Worm (Caenorhabditis elegans) whole organism, young adult: ENCODE results near the gene cdk-4.

Source experiments
- D2030.7 ChIP-seq: fragments of 200-800 bp; sonication (Bioruptor generic); IDR thresholded peaks from 2 replicates; pipeline ENCODE4 v1.3.6; 2022; ENCODE audit warnings: missing genetic modification reagents, missing genetic modification characterization, missing compliant biosample characterization
- F55B11.4 ChIP-seq: sonication (generic microtip); optimal IDR thresholded peaks from 2 replicates; lab custom pipeline; 2016; ENCODE audit warnings: missing compliant biosample characterization, missing genetic modification characterization, borderline replicate concordance; ENCODE audit not compliant: insufficient read depth
- F57A8.1 ChIP-seq: fragments of 200-800 bp; sonication (Bioruptor generic); optimal IDR thresholded peaks from 2 replicates; lab custom pipeline; 2018; ENCODE audit warnings: mild to moderate bottlenecking, missing genetic modification characterization, moderate library complexity, missing compliant biosample characterization
- Y79H2A.3 ChIP-seq: fragments of 200-800 bp; sonication (Bioruptor generic); conservative IDR thresholded peaks from 2 replicates; pipeline ENCODE4 v1.3.6; 2022; ENCODE audit warnings: missing genetic modification reagents, missing genetic modification characterization, missing compliant biosample characterization
- ccch-3 ChIP-seq: fragments of 200-800 bp; sonication (Bioruptor generic); optimal IDR thresholded peaks from 2 replicates; lab custom pipeline; 2018; ENCODE audit warnings: mild to moderate bottlenecking, missing genetic modification characterization, missing compliant biosample characterization
- fkh-3 ChIP-seq: sonication (generic microtip); optimal IDR thresholded peaks from 2 replicates; lab custom pipeline; 2016; ENCODE audit warnings: mild to moderate bottlenecking, missing genetic modification characterization, missing compliant biosample characterization
- hrde-1 ChIP-seq: sonication (generic microtip); optimal IDR thresholded peaks from 2 replicates; lab custom pipeline; 2016; ENCODE audit warnings: missing genetic modification characterization, mild to moderate bottlenecking, missing compliant biosample characterization, moderate library complexity, missing genotype, missing genetic modification reagents, borderline replicate concordance
- lir-1 ChIP-seq: fragments of 200-800 bp; sonication (Bioruptor generic); conservative IDR thresholded peaks from 2 replicates; pipeline ENCODE4 v1.3.6; 2022; ENCODE audit warnings: missing genetic modification reagents, missing genetic modification characterization, missing compliant biosample characterization
- pbrm-1 ChIP-seq: fragments of 200-800 bp; sonication (Bioruptor generic); IDR thresholded peaks from 2 replicates; pipeline ENCODE4 v1.3.6; 2022; ENCODE audit warnings: missing genetic modification reagents, missing genetic modification characterization, missing compliant biosample characterization
- sea-2 ChIP-seq: fragments of 200-800 bp; sonication (Bioruptor generic); IDR thresholded peaks from 2 replicates; pipeline ENCODE4 v1.3.6; 2022; ENCODE audit warnings: missing genetic modification characterization, missing compliant biosample characterization
- snpc-4 ChIP-seq, 5 experiments: fragments of 150-350 bp in 1 of 5; sonication (generic microtip) in 4 of 5; optimal IDR thresholded peaks; 2 replicates each; lab custom pipeline; 2014 to 2018; ENCODE audit warnings: missing genetic modification characterization in 5 of 5, missing biosample characterization in 3 of 5, antibody characterized with exemption in 2 of 5, mild to moderate bottlenecking in 2 of 5, missing compliant biosample characterization in 2 of 5, missing genotype in 2 of 5, moderate library complexity in 2 of 5, missing genetic modification reagents in 1 of 5
- ztf-3 ChIP-seq: fragments of 200-800 bp; sonication (Bioruptor generic); optimal IDR thresholded peaks from 2 replicates; lab custom pipeline; 2018; ENCODE audit warnings: mild to moderate bottlenecking, missing genetic modification characterization, missing compliant biosample characterization

DNA sequence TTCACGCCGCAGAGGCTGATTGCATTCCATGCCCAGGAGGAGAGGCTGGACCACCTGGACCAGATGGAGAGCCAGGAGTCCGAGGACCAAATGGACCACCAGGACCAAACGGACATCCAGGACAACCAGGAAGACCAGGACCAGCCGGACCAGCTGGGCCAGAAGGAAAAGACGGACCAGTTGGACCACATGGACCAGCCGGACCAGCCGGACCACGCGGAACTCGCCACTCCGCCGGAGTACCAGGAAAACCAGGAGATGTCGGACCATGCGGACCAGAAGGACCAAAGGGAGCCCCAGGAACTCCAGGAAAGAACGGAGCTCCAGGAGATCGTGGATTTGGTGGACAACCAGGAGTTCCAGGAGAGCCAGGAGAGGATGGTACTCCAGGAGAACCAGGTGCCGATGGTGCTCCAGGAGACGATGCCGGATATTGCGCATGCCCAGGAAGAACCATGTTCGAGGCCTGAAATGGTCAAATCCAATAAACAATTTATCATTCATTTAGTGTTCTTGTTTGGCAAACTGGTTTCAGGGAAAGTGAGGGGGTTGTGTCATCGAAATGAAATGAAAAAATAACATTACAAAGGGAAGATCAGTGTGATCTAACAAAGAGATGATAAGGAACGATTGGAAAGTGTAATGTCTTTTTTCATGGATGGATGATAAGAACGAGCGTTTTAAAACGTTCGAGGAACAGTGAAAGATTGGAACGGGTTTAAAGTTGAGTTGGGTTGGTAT is 48.6 kb downstream of the cdk-4 start:
- TF ChIP-seq hrde-1 (tag; lab: Kevin White, UChicago) (no peak), F57A8.1 (no peak), ztf-3 (GFP tag; lab: Kevin White, UChicago) (no peak), pbrm-1 (GFP tag; lab: Robert Waterston, UW) (no peak), fkh-3 (tag; lab: Kevin White, UChicago) (no peak), lir-1 (GFP tag; lab: Robert Waterston, UW) (no peak), snpc-4 (GFP tag; optimal IDR thresholded peaks at IDR 0.05; lab: Kevin White, UChicago) (no peak), snpc-4 (tag; optimal IDR thresholded peaks at IDR 0.05; lab: Kevin White, UChicago) (no peak), D2030.7 (no peak), Y79H2A.3 (GFP tag; lab: Robert Waterston, UW) (no peak), ccch-3 (GFP tag; lab: Kevin White, UChicago) (no peak), F55B11.4 (no peak), sea-2 (peak; percentile 58; the same call in 1 of the 2 replicates)
